Worm (Caenorhabditis elegans): Measurements from ENCODE around the gene Y56A3A.22.

DNA sequence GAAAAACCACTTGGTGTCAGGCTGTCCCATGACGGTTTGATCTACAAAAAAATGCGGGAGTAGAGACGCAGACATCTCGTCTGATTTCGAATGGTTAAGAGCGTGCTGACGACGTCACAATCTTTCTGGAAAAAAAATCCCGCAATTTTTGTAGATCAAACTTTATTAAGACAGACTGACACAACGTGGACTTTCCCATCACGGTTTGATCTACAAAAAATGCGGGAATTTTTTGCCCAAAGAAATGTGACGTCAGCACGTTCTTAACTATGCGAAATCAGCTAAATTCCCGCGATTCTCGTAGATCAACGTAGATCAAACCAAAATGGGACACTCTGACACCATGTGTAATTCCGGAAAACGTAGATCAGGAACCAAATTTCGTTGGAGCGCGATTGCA is 17.0 kb downstream of the Y56A3A.22 start:
- TF ChIP-seq elt-1 (tag; optimal IDR thresholded peaks at IDR 0.05) (no peak), nhr-12 (tag; optimal IDR thresholded peaks at IDR 0.05) (no peak), ama-1 (optimal IDR thresholded peaks at IDR 0.05) (no peak), lin-11 (tag; optimal IDR thresholded peaks at IDR 0.05) (no peak), F13H6.1 (tag; optimal IDR thresholded peaks at IDR 0.05) (no peak), elt-3 (tag; optimal IDR thresholded peaks at IDR 0.05) (no peak), alr-1 (tag; optimal IDR thresholded peaks at IDR 0.05) (no peak), nhr-237 (tag; optimal IDR thresholded peaks at IDR 0.05) (no peak), C34F6.9 (tag; optimal IDR thresholded peaks at IDR 0.05) (no peak), nhr-21 (tag; optimal IDR thresholded peaks at IDR 0.05) (no peak), nhr-77 (tag; optimal IDR thresholded peaks at IDR 0.05) (no peak)

Data from whole organism, L2 larva.